Worm (Caenorhabditis elegans) whole organism, young adult: Measurements from ENCODE around the gene glb-29.

Experiments used
- B0261.1 ChIP-seq: sonication (generic microtip); optimal IDR thresholded peaks from 2 replicates; lab custom pipeline; 2016; ENCODE audit warnings: mild to moderate bottlenecking, missing genetic modification characterization, moderate library complexity, missing compliant biosample characterization
- C17E4.6 ChIP-seq: fragments of 200-800 bp; sonication (Bioruptor generic); IDR thresholded peaks from 2 replicates; pipeline ENCODE4 v1.3.6; 2022; ENCODE audit warnings: missing genetic modification reagents, missing genetic modification characterization, missing compliant biosample characterization
- F10E7.11 ChIP-seq: sonication (generic microtip); optimal IDR thresholded peaks from 2 replicates; lab custom pipeline; 2017; ENCODE audit warnings: mild to moderate bottlenecking, missing genetic modification characterization, moderate library complexity, missing compliant biosample characterization
- F22D6.2 ChIP-seq: sonication (generic microtip); optimal IDR thresholded peaks from 2 replicates; lab custom pipeline; 2016; ENCODE audit warnings: mild to moderate bottlenecking, missing genetic modification characterization, missing compliant biosample characterization
- F33H1.4 ChIP-seq: fragments of 200-800 bp; sonication (Bioruptor generic); IDR thresholded peaks from 2 replicates; pipeline ENCODE4 v1.3.6; 2022; ENCODE audit warnings: missing genetic modification reagents, missing genetic modification characterization, missing compliant biosample characterization
- K12H6.12 ChIP-seq: fragments of 200-800 bp; sonication (Bioruptor generic); optimal IDR thresholded peaks from 2 replicates; lab custom pipeline; 2018; ENCODE audit warnings: mild to moderate bottlenecking, missing genetic modification characterization, missing compliant biosample characterization
- T07F8.4 ChIP-seq: sonication (generic microtip); optimal IDR thresholded peaks from 2 replicates; lab custom pipeline; 2016; ENCODE audit warnings: mild to moderate bottlenecking, missing genetic modification characterization, moderate library complexity, missing compliant biosample characterization
- T26A5.8 ChIP-seq: sonication (generic microtip); optimal IDR thresholded peaks from 2 replicates; lab custom pipeline; 2016; ENCODE audit warnings: missing genetic modification characterization, missing compliant biosample characterization
- Y53G8AR.9 ChIP-seq: fragments of 200-800 bp; sonication (Bioruptor generic); conservative IDR thresholded peaks from 2 replicates; pipeline ENCODE4 v1.3.6; 2022; ENCODE audit warnings: missing genetic modification reagents, missing genetic modification characterization, missing compliant biosample characterization
- aptf-3 ChIP-seq: fragments of 200-800 bp; sonication (Bioruptor generic); IDR thresholded peaks from 2 replicates; pipeline ENCODE4 v1.3.6; 2022; ENCODE audit warnings: missing genetic modification characterization, missing compliant biosample characterization
- atf-7 ChIP-seq: sonication (generic microtip); optimal IDR thresholded peaks from 2 replicates; lab custom pipeline; 2017; ENCODE audit warnings: mild to moderate bottlenecking, missing genetic modification characterization, missing compliant biosample characterization
- attf-5 ChIP-seq: fragments of 200-800 bp; sonication (Bioruptor generic); optimal IDR thresholded peaks from 2 replicates; lab custom pipeline; 2018; ENCODE audit warnings: mild to moderate bottlenecking, missing genetic modification characterization, missing compliant biosample characterization
- attf-6 ChIP-seq: fragments of 200-800 bp; sonication (Bioruptor generic); IDR thresholded peaks from 2 replicates; pipeline ENCODE4 v1.3.6; 2022; ENCODE audit warnings: missing genetic modification reagents, missing genetic modification characterization, missing compliant biosample characterization
- bed-1 ChIP-seq: fragments of 200-800 bp; sonication (Bioruptor generic); IDR thresholded peaks from 2 replicates; pipeline ENCODE4 v1.3.6; 2022; ENCODE audit warnings: missing genetic modification reagents, missing genetic modification characterization, missing compliant biosample characterization
- cebp-1 ChIP-seq, 2 experiments: fragments of 200-800 bp in 1 of 2; sonication (Bioruptor generic) in 1 of 2; sonication (generic microtip) in 1 of 2; IDR thresholded peaks in 1 of 2; optimal IDR thresholded peaks in 1 of 2; 2 replicates each; pipeline versions ENCODE4 v1.3.6 to Lab custom; 2017 to 2022; ENCODE audit warnings: missing compliant biosample characterization in 2 of 2, missing genetic modification characterization in 2 of 2, mild to moderate bottlenecking in 1 of 2, missing genetic modification reagents in 1 of 2, moderate library complexity in 1 of 2
- ceh-100 ChIP-seq: fragments of 200-800 bp; sonication (Bioruptor generic); IDR thresholded peaks from 2 replicates; pipeline ENCODE4 v1.3.6; 2022; ENCODE audit warnings: missing genetic modification reagents, missing genetic modification characterization, missing compliant biosample characterization
- ceh-27 ChIP-seq: fragments of 200-800 bp; sonication (Bioruptor generic); optimal IDR thresholded peaks from 2 replicates; lab custom pipeline; 2018; ENCODE audit warnings: mild to moderate bottlenecking, missing genetic modification characterization, moderate library complexity, missing compliant biosample characterization
- ceh-58 ChIP-seq: fragments of 200-800 bp; sonication (Bioruptor generic); IDR thresholded peaks from 2 replicates; pipeline ENCODE4 v1.3.6; 2022; ENCODE audit warnings: missing genetic modification characterization, missing compliant biosample characterization
- die-1 ChIP-seq: sonication (generic microtip); optimal IDR thresholded peaks from 2 replicates; lab custom pipeline; 2016; ENCODE audit warnings: missing genotype, mild to moderate bottlenecking, missing genetic modification characterization, missing compliant biosample characterization
- dpff-1 ChIP-seq: sonication (generic microtip); optimal IDR thresholded peaks from 2 replicates; lab custom pipeline; 2017; ENCODE audit warnings: mild to moderate bottlenecking, missing genetic modification characterization, missing compliant biosample characterization
- egl-18 ChIP-seq: fragments of 200-800 bp; sonication (Bioruptor generic); IDR thresholded peaks from 2 replicates; pipeline ENCODE4 v1.3.6; 2022; ENCODE audit warnings: missing genetic modification reagents, missing genetic modification characterization, missing compliant biosample characterization
- egl-44 ChIP-seq: fragments of 200-800 bp; sonication (Bioruptor generic); IDR thresholded peaks from 2 replicates; pipeline ENCODE4 v1.3.6; 2022; ENCODE audit warnings: missing genetic modification reagents, missing genetic modification characterization, missing compliant biosample characterization
- gei-17 ChIP-seq: fragments of 200-800 bp; sonication (Bioruptor generic); optimal IDR thresholded peaks from 2 replicates; lab custom pipeline; 2018; ENCODE audit warnings: mild to moderate bottlenecking, missing genetic modification characterization, missing compliant biosample characterization
- hmg-1.2 ChIP-seq: fragments of 200-800 bp; sonication (Bioruptor generic); IDR thresholded peaks from 2 replicates; pipeline ENCODE4 v1.3.6; 2022; ENCODE audit warnings: missing genetic modification reagents, missing genetic modification characterization, missing compliant biosample characterization
- hmg-20 ChIP-seq: fragments of 200-800 bp; sonication (Bioruptor generic); IDR thresholded peaks from 2 replicates; pipeline ENCODE4 v1.3.6; 2022; ENCODE audit warnings: missing genetic modification reagents, missing genetic modification characterization, missing compliant biosample characterization
- let-526 ChIP-seq: fragments of 200-800 bp; sonication (Bioruptor generic); IDR thresholded peaks from 2 replicates; pipeline ENCODE4 v1.3.6; 2022; ENCODE audit warnings: missing genetic modification reagents, missing genetic modification characterization, missing compliant biosample characterization
- let-607 ChIP-seq, 2 experiments: fragments of 200-800 bp in 1 of 2; sonication (Bioruptor generic) in 1 of 2; sonication (generic microtip) in 1 of 2; optimal IDR thresholded peaks; 2 replicates each; lab custom pipeline; 2016 to 2018; ENCODE audit warnings: mild to moderate bottlenecking in 2 of 2, missing compliant biosample characterization in 2 of 2, missing genetic modification characterization in 2 of 2, moderate library complexity in 2 of 2, missing genotype in 1 of 2
- lir-1 ChIP-seq: fragments of 200-800 bp; sonication (Bioruptor generic); conservative IDR thresholded peaks from 2 replicates; pipeline ENCODE4 v1.3.6; 2022; ENCODE audit warnings: missing genetic modification reagents, missing genetic modification characterization, missing compliant biosample characterization
- madf-3 ChIP-seq: fragments of 200-800 bp; sonication (Bioruptor generic); IDR thresholded peaks from 2 replicates; pipeline ENCODE4 v1.3.6; 2022; ENCODE audit warnings: missing genetic modification reagents, missing genetic modification characterization, missing compliant biosample characterization
- madf-6 ChIP-seq: fragments of 200-800 bp; sonication (Bioruptor generic); IDR thresholded peaks from 2 replicates; pipeline ENCODE4 v1.3.6; 2022; ENCODE audit warnings: missing genetic modification reagents, missing genetic modification characterization, missing compliant biosample characterization
- madf-8 ChIP-seq: fragments of 200-800 bp; sonication (Bioruptor generic); conservative IDR thresholded peaks from 2 replicates; pipeline ENCODE4 v1.3.6; 2022; ENCODE audit warnings: missing genetic modification reagents, missing genetic modification characterization, missing compliant biosample characterization
- mcd-1 ChIP-seq: fragments of 200-800 bp; sonication (Bioruptor generic); IDR thresholded peaks from 2 replicates; pipeline ENCODE4 v1.3.6; 2022; ENCODE audit warnings: missing genetic modification reagents, missing genetic modification characterization, missing compliant biosample characterization
- mxl-1 ChIP-seq: sonication (generic microtip); optimal IDR thresholded peaks from 2 replicates; lab custom pipeline; 2016; ENCODE audit warnings: missing genetic modification characterization, missing compliant biosample characterization
- nfya-1 ChIP-seq: sonication (generic microtip); optimal IDR thresholded peaks from 2 replicates; lab custom pipeline; 2017; ENCODE audit warnings: antibody characterized with exemption, missing compliant biosample characterization, missing genetic modification characterization, borderline replicate concordance; ENCODE audit not compliant: insufficient read depth
- nhr-179 ChIP-seq: sonication (generic microtip); optimal IDR thresholded peaks from 2 replicates; lab custom pipeline; 2016; ENCODE audit warnings: mild to moderate bottlenecking, missing genetic modification characterization, missing compliant biosample characterization
- nhr-27 ChIP-seq: fragments of 200-800 bp; sonication (Bioruptor generic); optimal IDR thresholded peaks from 2 replicates; lab custom pipeline; 2018; ENCODE audit warnings: mild to moderate bottlenecking, missing genetic modification characterization, moderate library complexity, missing compliant biosample characterization
- nhr-80 ChIP-seq: sonication (generic microtip); optimal IDR thresholded peaks from 2 replicates; lab custom pipeline; 2016; ENCODE audit warnings: missing genetic modification characterization, missing compliant biosample characterization
- repo-1 ChIP-seq: sonication (generic microtip); optimal IDR thresholded peaks from 2 replicates; lab custom pipeline; 2017; ENCODE audit warnings: mild to moderate bottlenecking, missing genetic modification characterization, missing compliant biosample characterization
- sdz-38 ChIP-seq: sonication (generic microtip); optimal IDR thresholded peaks from 2 replicates; lab custom pipeline; 2016; ENCODE audit warnings: missing genotype, missing genetic modification characterization, missing compliant biosample characterization
- sea-2 ChIP-seq: fragments of 200-800 bp; sonication (Bioruptor generic); IDR thresholded peaks from 2 replicates; pipeline ENCODE4 v1.3.6; 2022; ENCODE audit warnings: missing genetic modification characterization, missing compliant biosample characterization
- sptf-2 ChIP-seq: fragments of 200-800 bp; sonication (Bioruptor generic); optimal IDR thresholded peaks from 2 replicates; lab custom pipeline; 2018; ENCODE audit warnings: mild to moderate bottlenecking, missing genetic modification characterization, missing compliant biosample characterization
- tlf-1 ChIP-seq: fragments of 200-800 bp; sonication (Bioruptor generic); optimal IDR thresholded peaks from 2 replicates; lab custom pipeline; 2018; ENCODE audit warnings: mild to moderate bottlenecking, missing genetic modification characterization, missing compliant biosample characterization
- unc-62 ChIP-seq: fragments of 150-350 bp; optimal IDR thresholded peaks from 2 replicates; lab custom pipeline; 2014; ENCODE audit warnings: missing biosample characterization, missing genetic modification reagents, missing genetic modification characterization
- xnd-1 ChIP-seq: sonication (generic microtip); optimal IDR thresholded peaks from 2 replicates; lab custom pipeline; 2016; ENCODE audit warnings: missing genotype, missing genetic modification reagents, missing genetic modification characterization, missing compliant biosample characterization
- zfh-2 ChIP-seq: fragments of 200-800 bp; sonication (Bioruptor generic); conservative IDR thresholded peaks from 2 replicates; pipeline ENCODE4 v1.3.6; 2022; ENCODE audit warnings: missing genetic modification reagents, missing genetic modification characterization, missing compliant biosample characterization
- zim-3 ChIP-seq: sonication (generic microtip); optimal IDR thresholded peaks from 2 replicates; lab custom pipeline; 2017; ENCODE audit warnings: mild to moderate bottlenecking, missing genetic modification characterization, moderate library complexity, missing compliant biosample characterization
- ztf-18 ChIP-seq: sonication (generic microtip); optimal IDR thresholded peaks from 2 replicates; lab custom pipeline; 2016; ENCODE audit warnings: missing genotype, mild to moderate bottlenecking, missing genetic modification characterization, missing compliant biosample characterization
- ztf-26 ChIP-seq: sonication (generic microtip); optimal IDR thresholded peaks from 2 replicates; lab custom pipeline; 2017; ENCODE audit warnings: missing genetic modification characterization, missing compliant biosample characterization
- ztf-28 ChIP-seq: fragments of 200-800 bp; sonication (Bioruptor generic); IDR thresholded peaks from 2 replicates; pipeline ENCODE4 v1.3.6; 2022; ENCODE audit warnings: missing genetic modification reagents, missing genetic modification characterization, missing compliant biosample characterization
- ztf-6 ChIP-seq: fragments of 200-800 bp; sonication (Bioruptor generic); IDR thresholded peaks from 2 replicates; pipeline ENCODE4 v1.3.6; 2022; ENCODE audit warnings: missing genetic modification reagents, missing genetic modification characterization, missing compliant biosample characterization

Gene glb-29

ce11 chrII:11966602-11967001 is 42.3 kb upstream of the glb-29 start, which contains the start of gene rab-7 (continued):
- no peak for TF ChIP-seq nhr-179 (tag; lab: Kevin White, UChicago)
- no peak for TF ChIP-seq C17E4.6 (GFP tag; lab: Robert Waterston, UW)
- TF ChIP-seq lir-1 (GFP tag; lab: Robert Waterston, UW), result no peak
- TF ChIP-seq atf-7 (tag; lab: Kevin White, UChicago), result peak; percentile 63
- TF ChIP-seq xnd-1 (tag; lab: Kevin White, UChicago), result no peak
- no peak for TF ChIP-seq ztf-26 (tag; lab: Kevin White, UChicago)
- TF ChIP-seq unc-62, result no peak
- no peak for TF ChIP-seq ztf-6 (GFP tag; lab: Robert Waterston, UW)
- TF ChIP-seq K12H6.12 (tag; lab: Kevin White, UChicago), result no peak
- no peak for TF ChIP-seq sptf-2 (GFP tag; lab: Kevin White, UChicago)
- no peak for TF ChIP-seq zim-3
- no peak for TF ChIP-seq attf-5 (GFP tag; lab: Kevin White, UChicago)
- no peak for TF ChIP-seq ceh-58 (GFP tag; lab: Robert Waterston, UW)
- peak; percentile 44 for TF ChIP-seq tlf-1 (GFP tag; lab: Kevin White, UChicago)
- TF ChIP-seq hmg-20 (GFP tag; lab: Robert Waterston, UW), result no peak
- no peak for TF ChIP-seq sea-2 (GFP tag; lab: Robert Waterston, UW)
- no peak for TF ChIP-seq die-1 (tag; lab: Kevin White, UChicago)
- TF ChIP-seq ceh-27 (GFP tag; lab: Kevin White, UChicago), result no peak
- no peak for TF ChIP-seq bed-1
- no peak for TF ChIP-seq zfh-2 (GFP tag; lab: Robert Waterston, UW)
- TF ChIP-seq repo-1 (tag; lab: Kevin White, UChicago), result peak; percentile 51
- no peak for TF ChIP-seq let-607 (tag; optimal IDR thresholded peaks at IDR 0.05; lab: Kevin White, UChicago)
- no peak for TF ChIP-seq ceh-100
- no peak for TF ChIP-seq ztf-28 (GFP tag; lab: Robert Waterston, UW)
- TF ChIP-seq attf-6, result 0 out of 2 replicates have a peak, but pooled peaks have one; percentile 10
- TF ChIP-seq nhr-27 (tag; lab: Kevin White, UChicago), result no peak
- TF ChIP-seq mcd-1 (GFP tag; lab: Robert Waterston, UW), result no peak; the same call in 1 of the 2 replicates
- no peak for TF ChIP-seq sdz-38 (tag; lab: Kevin White, UChicago)
- 0 out of 2 replicates have a peak, but pooled peaks have one; percentile 15 for TF ChIP-seq F33H1.4 (GFP tag; lab: Robert Waterston, UW)
- TF ChIP-seq cebp-1 (GFP tag; IDR thresholded peaks at IDR 0.05; lab: Robert Waterston, UW), result no peak
- TF ChIP-seq cebp-1 (tag; optimal IDR thresholded peaks at IDR 0.05; lab: Kevin White, UChicago), result peak; percentile 15
- TF ChIP-seq dpff-1 (tag; lab: Kevin White, UChicago), result peak; percentile 55
- TF ChIP-seq let-526, result no peak
- no peak for TF ChIP-seq egl-44
- no peak for TF ChIP-seq B0261.1
- no peak for TF ChIP-seq aptf-3
- no peak for TF ChIP-seq gei-17 (GFP tag; lab: Kevin White, UChicago)
- TF ChIP-seq madf-3, result peak; percentile 79
- TF ChIP-seq F22D6.2 (tag; lab: Kevin White, UChicago), result no peak
- TF ChIP-seq madf-8 (GFP tag; lab: Robert Waterston, UW), result no peak
- no peak; the same call in 1 of the 2 replicates for TF ChIP-seq hmg-1.2 (GFP tag; lab: Robert Waterston, UW)
- TF ChIP-seq F10E7.11 (tag; lab: Kevin White, UChicago), result peak; percentile 24
- TF ChIP-seq nfya-1 (tag; lab: Kevin White, UChicago), result no peak
- TF ChIP-seq T26A5.8, result no peak
- TF ChIP-seq T07F8.4 (tag; lab: Kevin White, UChicago), result no peak
- TF ChIP-seq Y53G8AR.9, result peak; percentile 42; the same call in 1 of the 2 replicates
- no peak for TF ChIP-seq mxl-1 (tag; lab: Kevin White, UChicago)
- TF ChIP-seq egl-18 (GFP tag; lab: Robert Waterston, UW), result no peak
- TF ChIP-seq ztf-18 (tag; lab: Kevin White, UChicago), result no peak
- TF ChIP-seq madf-6 (GFP tag; lab: Robert Waterston, UW), result no peak
- no peak for TF ChIP-seq nhr-80
